Worm (Caenorhabditis elegans) whole organism, midembryonic: Measurements from ENCODE around the gene M03A1.8.

Experiments used
- T22C8.4 ChIP-seq: fragments of 200-800 bp; sonication (Bioruptor generic); IDR thresholded peaks from 2 replicates; pipeline ENCODE4 v1.3.6; 2022; ENCODE audit warnings: missing genetic modification characterization, missing compliant biosample characterization
- flt-1 ChIP-seq: fragments of 200-800 bp; sonication (Bioruptor generic); IDR thresholded peaks from 2 replicates; pipeline ENCODE4 v1.3.6; 2022; ENCODE audit warnings: missing genetic modification characterization, missing compliant biosample characterization
- ztf-23 ChIP-seq: fragments of 200-800 bp; sonication (Bioruptor generic); IDR thresholded peaks from 2 replicates; pipeline ENCODE4 v1.3.6; 2022; ENCODE audit warnings: missing genetic modification reagents, missing genetic modification characterization, missing compliant biosample characterization

DNA sequence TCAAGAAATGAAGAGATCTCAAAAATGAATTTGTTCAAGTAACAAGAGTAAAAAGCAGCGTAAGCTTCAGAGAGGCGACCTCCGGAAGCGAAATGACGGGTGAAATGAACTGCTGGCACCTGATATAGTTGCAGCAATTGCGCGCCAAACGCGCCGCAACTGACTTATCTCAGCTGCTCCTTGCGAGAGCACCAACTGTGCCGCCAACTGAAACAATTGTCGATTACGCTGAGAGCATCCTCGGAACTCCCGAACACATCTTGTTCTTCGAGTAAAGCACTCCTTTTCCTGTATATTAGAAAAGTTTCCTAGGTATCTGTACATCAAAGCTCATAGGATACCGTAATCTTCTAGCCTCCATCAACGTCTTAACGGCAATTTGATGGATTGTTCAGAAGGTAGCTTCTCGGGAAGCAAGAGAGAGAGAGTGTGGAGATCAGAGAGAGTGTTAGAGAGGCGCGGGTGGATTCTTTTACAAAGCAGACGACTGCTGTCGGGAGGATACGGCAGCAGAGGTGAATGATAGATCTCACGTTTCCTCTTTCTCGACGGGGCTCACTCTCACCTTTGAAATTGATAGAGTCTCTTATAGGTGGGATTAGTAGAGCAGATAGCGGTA is 40.1 kb upstream of the M03A1.8 start:
- TF ChIP-seq flt-1: no peak
- no peak for TF ChIP-seq ztf-23
- no peak for TF ChIP-seq T22C8.4 (GFP tag; lab: Robert Waterston, UW)
